Worm (Caenorhabditis elegans) whole organism, L4 larva: ENCODE measurements around the gene F37C4.6.
A peak's percentile ranks its signal among the peaks of the same experiment; 100 is the strongest.

Source experiments
- F37D6.2 ChIP-seq: sonication (generic microtip); optimal IDR thresholded peaks from 2 replicates; lab custom pipeline; 2016; ENCODE audit warnings: mild to moderate bottlenecking, missing genetic modification characterization, missing compliant biosample characterization
- aha-1 ChIP-seq: fragments of 150-350 bp; peaks from one replicate; lab custom pipeline; 2014; ENCODE audit warnings: missing biosample characterization, missing genetic modification characterization
- arid-1 ChIP-seq: fragments of 200-800 bp; sonication (Bioruptor generic); conservative IDR thresholded peaks from 2 replicates; pipeline ENCODE4 v1.3.6; 2022; ENCODE audit warnings: missing genetic modification reagents, missing genetic modification characterization, missing compliant biosample characterization
- attf-4 ChIP-seq: sonication (generic microtip); optimal IDR thresholded peaks from 3 replicates; lab custom pipeline; 2017; ENCODE audit warnings: missing biosample characterization, missing genetic modification characterization
- ceh-20 ChIP-seq: fragments of 200-800 bp; sonication (Bioruptor generic); IDR thresholded peaks from 2 replicates; pipeline ENCODE4 v1.3.6; 2022; ENCODE audit warnings: missing genetic modification reagents, missing genetic modification characterization, missing compliant biosample characterization
- daf-16 ChIP-seq, 3 experiments: sonication (generic microtip); optimal IDR thresholded peaks; 2 replicates each; lab custom pipeline; 2016 to 2017; ENCODE audit warnings: missing genetic modification characterization in 3 of 3, missing genetic modification reagents in 3 of 3, mild to moderate bottlenecking in 2 of 3, missing compliant biosample characterization in 2 of 3, missing biosample characterization in 1 of 3, moderate library complexity in 1 of 3
- dmd-6 ChIP-seq: fragments of 200-800 bp; sonication (Bioruptor generic); IDR thresholded peaks from 2 replicates; pipeline ENCODE4 v1.3.6; 2022; ENCODE audit warnings: missing genetic modification reagents, missing genetic modification characterization, missing compliant biosample characterization
- dve-1 ChIP-seq: sonication (generic microtip); optimal IDR thresholded peaks from 2 replicates; lab custom pipeline; 2017; ENCODE audit warnings: antibody characterized with exemption, mild to moderate bottlenecking, missing genetic modification characterization, missing compliant biosample characterization; ENCODE audit not compliant: insufficient read depth
- egl-27 ChIP-seq: sonication (generic microtip); optimal IDR thresholded peaks from 3 replicates; lab custom pipeline; 2017; ENCODE audit warnings: missing biosample characterization, missing genetic modification reagents, missing genetic modification characterization
- egl-43 ChIP-seq: fragments of 200-800 bp; sonication (Bioruptor generic); IDR thresholded peaks from 2 replicates; pipeline ENCODE4 v1.3.6; 2022; ENCODE audit warnings: missing genetic modification reagents, missing genetic modification characterization, missing compliant biosample characterization
- fos-1 ChIP-seq: fragments of 150-350 bp; optimal IDR thresholded peaks from 2 replicates; lab custom pipeline; 2014; ENCODE audit warnings: missing biosample characterization, missing genetic modification characterization
- hif-1 ChIP-seq, 2 experiments: sonication (generic microtip); optimal IDR thresholded peaks; 2 replicates each; lab custom pipeline; 2016 to 2017; ENCODE audit warnings: missing compliant biosample characterization in 2 of 2, missing genetic modification characterization in 2 of 2, missing genetic modification reagents in 2 of 2, missing genotype in 2 of 2, mild to moderate bottlenecking in 1 of 2
- hlh-11 ChIP-seq: fragments of 200-800 bp; sonication (Bioruptor generic); optimal IDR thresholded peaks from 2 replicates; lab custom pipeline; 2018; ENCODE audit warnings: mild to moderate bottlenecking, missing genetic modification characterization, missing compliant biosample characterization
- hlh-30 ChIP-seq: sonication (generic microtip); optimal IDR thresholded peaks from 2 replicates; lab custom pipeline; 2017; ENCODE audit warnings: antibody characterized with exemption, mild to moderate bottlenecking, missing genetic modification characterization, missing compliant biosample characterization; ENCODE audit not compliant: insufficient read depth
- lim-7 ChIP-seq: fragments of 200-800 bp; sonication (Bioruptor generic); IDR thresholded peaks from 2 replicates; pipeline ENCODE4 v1.3.6; 2022; ENCODE audit warnings: missing genetic modification characterization, missing compliant biosample characterization
- lin-13 ChIP-seq: fragments of 150-350 bp; optimal IDR thresholded peaks from 2 replicates; lab custom pipeline; 2014; ENCODE audit warnings: missing biosample characterization, missing genetic modification reagents, missing genetic modification characterization
- mdl-1 ChIP-seq, 2 experiments: fragments of 150-350 bp in 1 of 2; sonication (generic microtip) in 1 of 2; optimal IDR thresholded peaks; 2 replicates each; lab custom pipeline; 2014 to 2017; ENCODE audit warnings: missing biosample characterization in 2 of 2, missing genetic modification characterization in 2 of 2
- mep-1 ChIP-seq: fragments of 150-350 bp; sonication (generic microtip); optimal IDR thresholded peaks from 3 replicates; lab custom pipeline; 2014; ENCODE audit warnings: missing biosample characterization, missing genetic modification characterization
- mes-2 ChIP-seq: sonication (generic microtip); optimal IDR thresholded peaks from 2 replicates; lab custom pipeline; 2016; ENCODE audit warnings: missing genotype, mild to moderate bottlenecking, missing genetic modification characterization, missing compliant biosample characterization; ENCODE audit not compliant: poor library complexity, severe bottlenecking
- nhr-11 ChIP-seq: fragments of 150-350 bp; optimal IDR thresholded peaks from 2 replicates; lab custom pipeline; 2014; ENCODE audit warnings: missing biosample characterization, missing genetic modification characterization
- nhr-28 ChIP-seq: fragments of 150-350 bp; optimal IDR thresholded peaks from 2 replicates; lab custom pipeline; 2014; ENCODE audit warnings: missing biosample characterization, missing genetic modification characterization
- nhr-42 ChIP-seq: fragments of 200-800 bp; sonication (Bioruptor generic); IDR thresholded peaks from 2 replicates; pipeline ENCODE4 v1.3.6; 2022; ENCODE audit warnings: missing genetic modification characterization, missing compliant biosample characterization
- nhr-48 ChIP-seq: sonication (generic microtip); optimal IDR thresholded peaks from 2 replicates; lab custom pipeline; 2016; ENCODE audit warnings: mild to moderate bottlenecking, missing genetic modification characterization, missing compliant biosample characterization
- nhr-6 ChIP-seq: fragments of 150-350 bp; optimal IDR thresholded peaks from 2 replicates; lab custom pipeline; 2014; ENCODE audit warnings: missing biosample characterization, missing genetic modification characterization
- nhr-76 ChIP-seq: fragments of 150-350 bp; optimal IDR thresholded peaks from 2 replicates; lab custom pipeline; 2014; ENCODE audit warnings: missing biosample characterization, missing genetic modification characterization
- pha-4 ChIP-seq, 2 experiments: fragments of 150-350 bp in 1 of 2; fragments of 200-800 bp in 1 of 2; sonication (Bioruptor generic) in 1 of 2; IDR thresholded peaks in 1 of 2; optimal IDR thresholded peaks in 1 of 2; 2 replicates each; pipeline versions ENCODE4 v1.3.6 to Lab custom; 2014 to 2022; ENCODE audit warnings: missing genetic modification characterization in 2 of 2, missing genetic modification reagents in 2 of 2, missing biosample characterization in 1 of 2, missing compliant biosample characterization in 1 of 2
- php-3 ChIP-seq: fragments of 200-800 bp; sonication (Bioruptor generic); IDR thresholded peaks from 2 replicates; pipeline ENCODE4 v1.3.6; 2022; ENCODE audit warnings: missing genetic modification reagents, missing genetic modification characterization, missing compliant biosample characterization
- pqm-1 ChIP-seq: sonication (generic microtip); optimal IDR thresholded peaks from 2 replicates; lab custom pipeline; 2017; ENCODE audit warnings: missing biosample characterization, missing genetic modification characterization
- rbr-2 ChIP-seq: sonication (generic microtip); optimal IDR thresholded peaks from 2 replicates; lab custom pipeline; 2016; ENCODE audit warnings: missing genotype, missing genetic modification characterization, missing compliant biosample characterization
- set-16 ChIP-seq: fragments of 200-800 bp; sonication (Bioruptor generic); IDR thresholded peaks from 2 replicates; pipeline ENCODE4 v1.3.6; 2022; ENCODE audit warnings: missing genetic modification reagents, missing genetic modification characterization, missing compliant biosample characterization
- unc-62 ChIP-seq, 3 experiments: fragments of 150-350 bp in 1 of 3; sonication (generic microtip); optimal IDR thresholded peaks in 2 of 3; peaks in 1 of 3; 1 replicate in 1 of 3; 2 replicates in 2 of 3; lab custom pipeline; 2014 to 2017; ENCODE audit warnings: missing biosample characterization in 3 of 3, missing genetic modification characterization in 3 of 3, missing genetic modification reagents in 3 of 3, missing genotype in 1 of 3
- zfp-2 ChIP-seq: sonication (generic microtip); optimal IDR thresholded peaks from 2 replicates; lab custom pipeline; 2016; ENCODE audit warnings: mild to moderate bottlenecking, missing genetic modification characterization, missing compliant biosample characterization
- zip-11 ChIP-seq: fragments of 200-800 bp; sonication (Bioruptor generic); IDR thresholded peaks from 2 replicates; pipeline ENCODE4 v1.3.6; 2022; ENCODE audit warnings: missing genetic modification characterization, missing compliant biosample characterization

Gene F37C4.6

DNA sequence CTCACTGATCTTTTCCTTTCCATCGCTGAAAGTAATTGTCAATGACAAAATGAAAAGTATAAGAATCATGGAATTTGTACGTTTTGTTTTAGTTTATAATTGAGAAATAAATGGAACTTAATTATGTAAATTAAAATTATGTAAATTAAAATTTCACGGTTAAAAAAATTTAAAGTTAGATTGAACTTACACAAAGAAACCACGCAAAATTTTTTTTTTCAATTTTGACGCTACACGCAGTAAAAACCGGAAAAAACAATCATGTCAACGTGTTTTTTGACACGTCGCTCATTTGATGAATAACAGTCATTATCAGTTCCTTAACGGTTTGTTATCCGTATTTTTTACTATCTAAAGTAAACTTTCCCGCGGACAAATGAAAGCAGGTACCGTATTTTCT is 3.0 kb upstream of the F37C4.6 start, which contains the start of the genes F37C4.8 and oac-23:
Gene F37C4.8 (minus strand): TSS at position 101 of the 400 bp plus-strand sequence.
Gene oac-23 (plus strand): TSS at position 323 of the 400 bp plus-strand sequence.
- TF ChIP-seq aha-1 = peak; percentile 32
- TF ChIP-seq nhr-11 (tag; lab: Kevin White, UChicago) = no peak
- TF ChIP-seq set-16 (GFP tag; lab: Robert Waterston, UW) = no peak

DNA sequence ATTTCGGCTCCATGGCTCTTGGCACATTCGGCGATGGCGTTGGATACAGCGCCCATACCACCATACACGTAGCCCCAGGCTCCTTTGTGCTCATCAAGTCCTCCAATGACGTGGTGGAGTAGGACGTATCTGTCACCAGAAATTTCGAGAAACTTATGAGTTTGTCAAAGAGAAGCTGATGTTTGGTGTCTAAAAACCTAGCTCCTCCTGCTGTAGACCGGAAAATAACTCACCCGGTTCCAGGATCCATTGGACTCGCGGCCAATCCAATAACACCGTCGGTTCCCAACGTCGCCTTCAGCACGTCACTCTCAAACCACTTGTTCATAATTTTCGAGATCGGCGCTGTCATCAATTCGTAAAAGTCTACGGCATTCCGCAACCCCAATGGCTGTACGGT is 1.2 kb downstream of the F37C4.6 start:
- TF ChIP-seq egl-27 (tag; lab: Kevin White, UChicago) = no peak
- no peak for TF ChIP-seq zip-11 (GFP tag; lab: Robert Waterston, UW)
- TF ChIP-seq hlh-30 (tag; lab: Kevin White, UChicago) = no peak
- TF ChIP-seq F37D6.2 (tag; lab: Kevin White, UChicago) = no peak
- TF ChIP-seq nhr-76 (tag; lab: Kevin White, UChicago) = no peak
- no peak for TF ChIP-seq pqm-1 (tag; lab: Kevin White, UChicago)
- peak in 1 of 2 experiments; percentile 67 for TF ChIP-seq unc-62 (GFP tag; optimal IDR thresholded peaks at IDR 0.05 in 1 of 2; lab: Kevin White, UChicago)
- no peak for TF ChIP-seq unc-62 (tag; optimal IDR thresholded peaks at IDR 0.05; lab: Kevin White, UChicago)
- TF ChIP-seq aha-1 = peak; percentile 91
- no peak for TF ChIP-seq arid-1 (GFP tag; lab: Robert Waterston, UW)

DNA sequence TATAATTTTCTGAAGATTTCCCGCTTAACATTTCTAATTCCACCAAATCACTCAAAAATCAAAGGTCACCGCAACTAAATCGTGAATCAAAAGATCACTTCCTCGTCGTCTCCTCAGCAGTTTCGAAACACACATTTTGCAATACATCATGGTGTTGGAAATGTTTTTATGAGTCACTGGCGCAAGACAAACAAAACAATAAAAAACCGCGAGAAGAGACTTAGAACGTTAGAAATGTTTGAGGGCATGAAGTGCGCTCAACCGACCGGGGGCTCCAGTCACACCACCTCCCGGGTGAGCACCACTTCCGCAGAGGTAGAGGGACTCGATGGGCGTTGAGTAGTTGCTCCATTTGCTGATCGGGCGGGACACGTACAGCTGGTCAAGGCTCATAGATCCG is 2.9 kb downstream of the F37C4.6 start:
- TF ChIP-seq daf-16 (GFP tag; optimal IDR thresholded peaks at IDR 0.05; lab: Kevin White, UChicago) (peak in 1 of 2 experiments; percentile 7), daf-16 (tag; optimal IDR thresholded peaks at IDR 0.05; lab: Kevin White, UChicago) (peak; percentile 78), hlh-11 (tag; lab: Kevin White, UChicago) (peak; percentile 73), hlh-30 (tag; lab: Kevin White, UChicago) (peak; percentile 73), mdl-1 (tag; optimal IDR thresholded peaks at IDR 0.05; lab: Kevin White, UChicago) (peak in 1 of 2 experiments; percentile 44), pha-4 (GFP tag; IDR thresholded peaks at IDR 0.05; lab: Robert Waterston, UW) (no peak), pha-4 (tag; optimal IDR thresholded peaks at IDR 0.05; lab: Kevin White, UChicago) (peak; percentile 38), nhr-28 (tag; lab: Kevin White, UChicago) (peak; percentile 7), nhr-48 (tag; lab: Kevin White, UChicago) (peak; percentile 22), hif-1 (tag; optimal IDR thresholded peaks at IDR 0.05; lab: Kevin White, UChicago) (peak in 1 of 2 experiments; percentile 41), fos-1 (tag; lab: Kevin White, UChicago) (no peak), mes-2 (tag; lab: Kevin White, UChicago) (peak; percentile 57), egl-43 (GFP tag; lab: Robert Waterston, UW) (no peak), dve-1 (tag; lab: Kevin White, UChicago) (peak; percentile 70), lin-13 (GFP tag; lab: Kevin White, UChicago) (peak; percentile 42), mep-1 (tag; lab: Kevin White, UChicago) (peak; percentile 68), set-16 (GFP tag; lab: Robert Waterston, UW) (peak; percentile 57), attf-4 (tag; lab: Kevin White, UChicago) (no peak), pqm-1 (tag; lab: Kevin White, UChicago) (peak; percentile 24), zfp-2 (tag; lab: Kevin White, UChicago) (no peak), dmd-6 (GFP tag; lab: Robert Waterston, UW) (peak; percentile 73), rbr-2 (tag; lab: Kevin White, UChicago) (peak; percentile 17), php-3 (peak; percentile 70), lim-7 (GFP tag; lab: Robert Waterston, UW) (no peak), nhr-42 (GFP tag; lab: Robert Waterston, UW) (no peak), nhr-6 (tag; lab: Kevin White, UChicago) (peak; percentile 86), ceh-20 (GFP tag; lab: Robert Waterston, UW) (0 out of 2 replicates have a peak, but pooled peaks have one; percentile 45)
